Worm (Caenorhabditis elegans) whole organism, L4 larva: ENCODE measurements around the gene ints-11.
A peak's percentile ranks its signal among the peaks of the same experiment; 100 is the strongest.

Experiments used
- D1046.2 ChIP-seq: fragments of 200-800 bp; sonication (Bioruptor generic); IDR thresholded peaks from 2 replicates; pipeline ENCODE4 v1.3.6; 2022; ENCODE audit warnings: missing genetic modification characterization, missing compliant biosample characterization
- F37D6.2 ChIP-seq: sonication (generic microtip); optimal IDR thresholded peaks from 2 replicates; lab custom pipeline; 2016; ENCODE audit warnings: mild to moderate bottlenecking, missing genetic modification characterization, missing compliant biosample characterization
- F49E8.2 ChIP-seq: sonication (generic microtip); optimal IDR thresholded peaks from 2 replicates; lab custom pipeline; 2016; ENCODE audit warnings: missing compliant biosample characterization, mild to moderate bottlenecking, missing genetic modification characterization, borderline replicate concordance
- T20F7.1 ChIP-seq: fragments of 200-800 bp; sonication (Bioruptor generic); optimal IDR thresholded peaks from 2 replicates; lab custom pipeline; 2018; ENCODE audit warnings: mild to moderate bottlenecking, missing genetic modification characterization, missing compliant biosample characterization
- T26A8.4 ChIP-seq: fragments of 200-800 bp; sonication (Bioruptor generic); IDR thresholded peaks from 2 replicates; pipeline ENCODE4 v1.3.6; 2022; ENCODE audit warnings: missing genetic modification characterization, missing compliant biosample characterization
- Y48G9A.11 ChIP-seq: fragments of 200-800 bp; sonication (Bioruptor generic); IDR thresholded peaks from 2 replicates; pipeline ENCODE4 v1.3.6; 2022; ENCODE audit warnings: missing genetic modification reagents, missing genetic modification characterization, missing compliant biosample characterization
- ZK337.2 ChIP-seq: fragments of 200-800 bp; sonication (Bioruptor generic); IDR thresholded peaks from 2 replicates; pipeline ENCODE4 v1.3.6; 2022; ENCODE audit warnings: missing genetic modification reagents, missing genetic modification characterization, missing compliant biosample characterization
- aha-1 ChIP-seq: fragments of 150-350 bp; peaks from one replicate; lab custom pipeline; 2014; ENCODE audit warnings: missing biosample characterization, missing genetic modification characterization
- aly-2 ChIP-seq: sonication (generic microtip); optimal IDR thresholded peaks from 2 replicates; lab custom pipeline; 2018; ENCODE audit warnings: missing biosample characterization, missing genetic modification characterization
- ama-1 ChIP-seq: fragments of 150-350 bp; optimal IDR thresholded peaks from 2 replicates; lab custom pipeline; 2014; ENCODE audit warnings: inconsistent platforms, mixed read lengths
- ceh-28 ChIP-seq: fragments of 150-350 bp; optimal IDR thresholded peaks from 2 replicates; lab custom pipeline; 2014; ENCODE audit warnings: missing biosample characterization, missing genetic modification reagents, missing genetic modification characterization
- ceh-44 ChIP-seq: fragments of 200-800 bp; sonication (Bioruptor generic); IDR thresholded peaks from 2 replicates; pipeline ENCODE4 v1.3.6; 2022; ENCODE audit warnings: missing genetic modification reagents, missing genetic modification characterization, missing compliant biosample characterization
- ctbp-1 ChIP-seq: fragments of 200-800 bp; sonication (Bioruptor generic); IDR thresholded peaks from 2 replicates; pipeline ENCODE4 v1.3.6; 2022; ENCODE audit warnings: missing genetic modification reagents, missing genetic modification characterization, missing compliant biosample characterization
- daf-16 ChIP-seq, 3 experiments: sonication (generic microtip); optimal IDR thresholded peaks; 2 replicates each; lab custom pipeline; 2016 to 2017; ENCODE audit warnings: missing genetic modification characterization in 3 of 3, missing genetic modification reagents in 3 of 3, mild to moderate bottlenecking in 2 of 3, missing compliant biosample characterization in 2 of 3, missing biosample characterization in 1 of 3, moderate library complexity in 1 of 3
- dmd-9 ChIP-seq: fragments of 200-800 bp; sonication (Bioruptor generic); IDR thresholded peaks from 2 replicates; pipeline ENCODE4 v1.3.6; 2022; ENCODE audit warnings: missing genetic modification reagents, missing genetic modification characterization, missing compliant biosample characterization
- dpl-1 ChIP-seq: fragments of 150-350 bp; optimal IDR thresholded peaks from 2 replicates; lab custom pipeline; 2014; ENCODE audit warnings: missing biosample characterization, missing genetic modification reagents, missing genetic modification characterization
- dve-1 ChIP-seq: sonication (generic microtip); optimal IDR thresholded peaks from 2 replicates; lab custom pipeline; 2017; ENCODE audit warnings: antibody characterized with exemption, mild to moderate bottlenecking, missing genetic modification characterization, missing compliant biosample characterization; ENCODE audit not compliant: insufficient read depth
- egl-27 ChIP-seq: sonication (generic microtip); optimal IDR thresholded peaks from 3 replicates; lab custom pipeline; 2017; ENCODE audit warnings: missing biosample characterization, missing genetic modification reagents, missing genetic modification characterization
- hif-1 ChIP-seq, 2 experiments: sonication (generic microtip); optimal IDR thresholded peaks; 2 replicates each; lab custom pipeline; 2016 to 2017; ENCODE audit warnings: missing compliant biosample characterization in 2 of 2, missing genetic modification characterization in 2 of 2, missing genetic modification reagents in 2 of 2, missing genotype in 2 of 2, mild to moderate bottlenecking in 1 of 2
- hmg-1.1 ChIP-seq: fragments of 200-800 bp; sonication (Bioruptor generic); IDR thresholded peaks from 2 replicates; pipeline ENCODE4 v1.3.6; 2022; ENCODE audit warnings: missing genetic modification reagents, missing genetic modification characterization, missing compliant biosample characterization
- lim-7 ChIP-seq: fragments of 200-800 bp; sonication (Bioruptor generic); IDR thresholded peaks from 2 replicates; pipeline ENCODE4 v1.3.6; 2022; ENCODE audit warnings: missing genetic modification characterization, missing compliant biosample characterization
- lin-1 ChIP-seq: fragments of 200-800 bp; sonication (Bioruptor generic); IDR thresholded peaks from 2 replicates; pipeline ENCODE4 v1.3.6; 2022; ENCODE audit warnings: missing genetic modification reagents, missing genetic modification characterization, missing compliant biosample characterization
- lin-13 ChIP-seq: fragments of 150-350 bp; optimal IDR thresholded peaks from 2 replicates; lab custom pipeline; 2014; ENCODE audit warnings: missing biosample characterization, missing genetic modification reagents, missing genetic modification characterization
- lin-29 ChIP-seq: fragments of 200-800 bp; sonication (Bioruptor generic); IDR thresholded peaks from 2 replicates; pipeline ENCODE4 v1.3.6; 2022; ENCODE audit warnings: missing genetic modification reagents, missing genetic modification characterization, missing compliant biosample characterization
- lin-38 ChIP-seq: fragments of 200-800 bp; sonication (Bioruptor generic); IDR thresholded peaks from 2 replicates; pipeline ENCODE4 v1.3.6; 2022; ENCODE audit warnings: missing genetic modification reagents, missing genetic modification characterization, missing compliant biosample characterization
- lin-39 ChIP-seq: fragments of 150-350 bp; optimal IDR thresholded peaks from 2 replicates; lab custom pipeline; 2014; ENCODE audit warnings: missing biosample characterization, missing genetic modification reagents, missing genetic modification characterization
- lsy-2 ChIP-seq, 2 experiments: fragments of 150-350 bp in 1 of 2; sonication (generic microtip) in 1 of 2; optimal IDR thresholded peaks; 2 replicates each; lab custom pipeline; 2014 to 2017; ENCODE audit warnings: missing biosample characterization in 2 of 2, missing genetic modification characterization in 2 of 2
- mes-2 ChIP-seq: sonication (generic microtip); optimal IDR thresholded peaks from 2 replicates; lab custom pipeline; 2016; ENCODE audit warnings: missing genotype, mild to moderate bottlenecking, missing genetic modification characterization, missing compliant biosample characterization; ENCODE audit not compliant: poor library complexity, severe bottlenecking
- mxl-2 ChIP-seq: fragments of 200-800 bp; sonication (Bioruptor generic); conservative IDR thresholded peaks from 2 replicates; pipeline ENCODE4 v1.3.6; 2022; ENCODE audit warnings: missing genetic modification reagents, missing genetic modification characterization, missing compliant biosample characterization
- mxl-3 ChIP-seq: fragments of 200-800 bp; sonication (Bioruptor generic); optimal IDR thresholded peaks from 2 replicates; lab custom pipeline; 2018; ENCODE audit warnings: mild to moderate bottlenecking, missing genetic modification characterization, missing compliant biosample characterization
- nhr-10 ChIP-seq: fragments of 150-350 bp; optimal IDR thresholded peaks from 2 replicates; lab custom pipeline; 2014; ENCODE audit warnings: missing biosample characterization, missing genetic modification characterization
- nhr-11 ChIP-seq: fragments of 150-350 bp; optimal IDR thresholded peaks from 2 replicates; lab custom pipeline; 2014; ENCODE audit warnings: missing biosample characterization, missing genetic modification characterization
- nhr-111 ChIP-seq: fragments of 200-800 bp; sonication (Bioruptor generic); optimal IDR thresholded peaks from 2 replicates; lab custom pipeline; 2018; ENCODE audit warnings: mild to moderate bottlenecking, missing genetic modification characterization, missing compliant biosample characterization
- nhr-28 ChIP-seq: fragments of 150-350 bp; optimal IDR thresholded peaks from 2 replicates; lab custom pipeline; 2014; ENCODE audit warnings: missing biosample characterization, missing genetic modification characterization
- nhr-6 ChIP-seq: fragments of 150-350 bp; optimal IDR thresholded peaks from 2 replicates; lab custom pipeline; 2014; ENCODE audit warnings: missing biosample characterization, missing genetic modification characterization
- php-3 ChIP-seq: fragments of 200-800 bp; sonication (Bioruptor generic); IDR thresholded peaks from 2 replicates; pipeline ENCODE4 v1.3.6; 2022; ENCODE audit warnings: missing genetic modification reagents, missing genetic modification characterization, missing compliant biosample characterization
- saeg-2 ChIP-seq: fragments of 200-800 bp; sonication (Bioruptor generic); IDR thresholded peaks from 2 replicates; pipeline ENCODE4 v1.3.6; 2022; ENCODE audit warnings: missing genetic modification reagents, missing genetic modification characterization, missing compliant biosample characterization
- snpc-1.2 ChIP-seq: fragments of 200-800 bp; sonication (Bioruptor generic); IDR thresholded peaks from 2 replicates; pipeline ENCODE4 v1.3.6; 2022; ENCODE audit warnings: missing genetic modification reagents, missing genetic modification characterization, missing compliant biosample characterization
- spr-1 ChIP-seq: sonication (generic microtip); optimal IDR thresholded peaks from 2 replicates; lab custom pipeline; 2016; ENCODE audit warnings: mild to moderate bottlenecking, missing genetic modification characterization, missing compliant biosample characterization
- spr-3 ChIP-seq: fragments of 200-800 bp; sonication (Bioruptor generic); optimal IDR thresholded peaks from 2 replicates; lab custom pipeline; 2018; ENCODE audit warnings: mild to moderate bottlenecking, missing genetic modification characterization, missing compliant biosample characterization
- tag-97 ChIP-seq: fragments of 200-800 bp; sonication (Bioruptor generic); IDR thresholded peaks from 2 replicates; pipeline ENCODE4 v1.3.6; 2022; ENCODE audit warnings: missing genetic modification characterization, missing compliant biosample characterization
- unc-62 ChIP-seq, 3 experiments: fragments of 150-350 bp in 1 of 3; sonication (generic microtip); optimal IDR thresholded peaks in 2 of 3; peaks in 1 of 3; 1 replicate in 1 of 3; 2 replicates in 2 of 3; lab custom pipeline; 2014 to 2017; ENCODE audit warnings: missing biosample characterization in 3 of 3, missing genetic modification characterization in 3 of 3, missing genetic modification reagents in 3 of 3, missing genotype in 1 of 3
- zip-11 ChIP-seq: fragments of 200-800 bp; sonication (Bioruptor generic); IDR thresholded peaks from 2 replicates; pipeline ENCODE4 v1.3.6; 2022; ENCODE audit warnings: missing genetic modification characterization, missing compliant biosample characterization
- ztf-7 ChIP-seq: fragments of 150-350 bp; optimal IDR thresholded peaks from 2 replicates; lab custom pipeline; 2014; ENCODE audit warnings: missing biosample characterization, missing genetic modification characterization

Gene ints-11

DNA sequence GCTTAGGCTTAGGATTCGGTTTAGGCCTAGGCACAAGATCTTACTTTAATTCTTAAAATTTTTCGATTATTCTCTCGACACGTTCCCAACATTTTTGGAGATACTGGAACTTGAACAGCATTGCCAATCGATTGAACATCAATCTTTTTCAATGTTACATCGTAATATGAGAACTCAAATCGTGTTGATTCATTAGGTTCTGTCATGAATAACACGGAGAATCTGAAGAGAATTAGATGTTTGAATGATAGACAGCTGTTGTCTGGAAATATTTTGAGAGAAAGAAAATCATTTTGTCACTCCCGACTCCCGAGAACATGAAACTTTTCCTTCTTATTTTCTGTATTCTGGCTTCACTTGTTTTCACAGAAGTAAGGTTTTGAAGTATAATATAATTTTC lies 26.0 kb upstream of the ints-11 start, which contains the start of gene T05C12.15:
Gene T05C12.15 (plus strand): TSS at position 301 of the 400 bp plus-strand sequence.
- TF ChIP-seq zip-11, result no peak
- TF ChIP-seq ceh-28, result no peak
- no peak for TF ChIP-seq aly-2 (tag; lab: Kevin White, UChicago)
- TF ChIP-seq lin-29 (GFP tag; lab: Robert Waterston, UW), result no peak
- no peak for TF ChIP-seq ama-1 (lab: Kevin White, UChicago)
- TF ChIP-seq ctbp-1 (GFP tag; lab: Robert Waterston, UW), result no peak
- TF ChIP-seq ceh-44 (GFP tag; lab: Robert Waterston, UW), result no peak
- no peak for TF ChIP-seq ZK337.2 (GFP tag; lab: Robert Waterston, UW)
- TF ChIP-seq nhr-11, result no peak
- no peak for TF ChIP-seq hmg-1.1 (GFP tag; lab: Robert Waterston, UW)
- TF ChIP-seq lin-39 (tag; lab: Kevin White, UChicago), result no peak
- TF ChIP-seq snpc-1.2 (GFP tag; lab: Robert Waterston, UW), result no peak
- no peak for TF ChIP-seq dve-1 (tag; lab: Kevin White, UChicago)
- no peak for TF ChIP-seq T26A8.4 (GFP tag; lab: Robert Waterston, UW)
- TF ChIP-seq spr-3 (GFP tag; lab: Kevin White, UChicago), result no peak
- no peak for TF ChIP-seq spr-1 (tag; lab: Kevin White, UChicago)
- no peak for TF ChIP-seq mxl-3 (GFP tag; lab: Kevin White, UChicago)
- TF ChIP-seq, all 104 proteins: peak for 0

DNA sequence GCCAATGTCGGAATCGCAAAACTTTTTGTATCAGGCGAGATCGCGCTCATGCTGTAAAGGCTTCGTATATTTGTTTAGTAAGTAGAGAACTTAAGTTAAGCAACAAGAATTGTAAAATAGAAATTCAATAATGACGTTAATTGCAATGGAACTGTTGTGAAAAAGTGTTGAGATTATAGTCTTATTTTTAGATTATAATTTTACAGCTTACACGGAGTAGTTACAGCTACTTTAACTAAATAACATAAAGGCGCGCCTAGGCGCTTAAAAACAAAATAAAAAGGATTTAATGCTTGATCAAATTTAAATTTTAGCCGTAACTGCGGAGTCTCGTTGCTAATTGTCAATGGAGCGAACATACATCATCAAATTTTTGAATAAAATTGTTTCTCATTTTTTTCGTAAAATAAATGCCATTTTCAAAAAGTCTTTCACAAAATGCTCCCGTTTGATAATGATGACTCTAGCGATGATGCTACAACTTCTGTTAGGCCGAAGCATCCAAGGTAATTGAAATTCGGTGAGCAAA lies 18.9 kb upstream of the ints-11 start, which contains the start of the genes emb-27 and rrf-3:
Gene emb-27 (minus strand): TSS at position 51 of the 529 bp plus-strand sequence.
Gene rrf-3 (plus strand): TSS at position 346 of the 529 bp plus-strand sequence.
- TF ChIP-seq lsy-2 (tag; optimal IDR thresholded peaks at IDR 0.05; lab: Kevin White, UChicago), result peak in 1 of 2 experiments; percentile 84
- TF ChIP-seq mes-2 (tag; lab: Kevin White, UChicago), result peak; percentile 59
- TF ChIP-seq zip-11, result no peak
- peak; percentile 92 for TF ChIP-seq T20F7.1 (GFP tag; lab: Kevin White, UChicago)
- TF ChIP-seq lim-7, result no peak
- no peak for TF ChIP-seq spr-1 (tag; lab: Kevin White, UChicago)
- TF ChIP-seq nhr-28, result no peak
- peak; percentile 0 for TF ChIP-seq nhr-6 (tag; lab: Kevin White, UChicago)
- peak; percentile 84 for TF ChIP-seq Y48G9A.11 (GFP tag; lab: Robert Waterston, UW)
- peak; percentile 73 for TF ChIP-seq dpl-1 (GFP tag; lab: Kevin White, UChicago)
- peak; percentile 88 for TF ChIP-seq lin-38 (GFP tag; lab: Robert Waterston, UW)
- no peak for TF ChIP-seq D1046.2
- TF ChIP-seq hif-1 (tag; optimal IDR thresholded peaks at IDR 0.05; lab: Kevin White, UChicago), result no peak

DNA sequence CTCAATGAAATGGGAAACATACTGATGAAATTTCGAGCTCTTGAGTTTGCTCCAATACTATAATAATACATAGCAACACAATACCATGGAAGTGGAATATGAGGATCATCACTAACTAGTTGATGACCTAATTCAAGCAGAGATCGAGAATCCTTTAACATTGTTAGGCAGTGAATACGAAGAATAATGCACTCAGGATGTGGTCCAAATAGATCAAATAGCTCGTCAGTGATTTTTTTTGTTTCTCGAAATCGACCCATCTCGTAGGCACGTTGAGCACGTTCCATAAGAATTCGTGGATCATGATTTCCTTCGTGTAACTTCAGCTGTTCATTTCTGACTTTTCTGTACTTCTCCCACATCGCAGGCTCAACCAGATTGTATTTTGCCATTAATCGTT lies 17.6 kb upstream of the ints-11 start:
- TF ChIP-seq unc-62 (GFP tag; optimal IDR thresholded peaks at IDR 0.05 in 1 of 2; lab: Kevin White, UChicago) (peak in 1 of 2 experiments; percentile 90), unc-62 (tag; optimal IDR thresholded peaks at IDR 0.05; lab: Kevin White, UChicago) (no peak), F37D6.2 (tag; lab: Kevin White, UChicago) (no peak), aha-1 (tag; lab: Kevin White, UChicago) (peak; percentile 9)
- TF ChIP-seq, all 104 proteins: peak for 2

DNA sequence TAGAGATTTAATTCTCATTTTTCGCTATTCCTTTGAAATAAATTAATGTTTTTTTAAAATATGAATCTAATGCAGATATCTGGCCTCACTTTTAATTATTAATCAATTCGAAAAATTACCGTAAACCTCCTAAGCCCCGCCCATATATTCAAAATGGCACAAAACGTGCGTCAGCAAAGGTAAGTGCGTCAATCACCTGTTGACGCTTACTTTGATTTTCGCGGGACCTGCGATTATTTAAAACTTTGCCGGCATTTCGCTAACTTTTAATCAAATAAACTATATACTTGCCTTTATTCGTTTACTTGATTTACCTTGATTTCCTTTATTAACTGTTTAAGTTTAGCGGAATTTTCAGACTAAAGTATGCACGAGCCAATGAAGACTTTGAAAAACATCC lies 14.7 kb upstream of the ints-11 start, which contains the start of gene pch-2:
Gene pch-2 (plus strand): TSS at position 359 of the 400 bp plus-strand sequence.
- no peak for TF ChIP-seq nhr-111
- no peak for TF ChIP-seq egl-27
- no peak for TF ChIP-seq aly-2 (tag; lab: Kevin White, UChicago)
- peak in 1 of 2 experiments; percentile 91 for TF ChIP-seq lsy-2 (tag; optimal IDR thresholded peaks at IDR 0.05; lab: Kevin White, UChicago)
- no peak for TF ChIP-seq saeg-2 (GFP tag; lab: Robert Waterston, UW)
- no peak for TF ChIP-seq Y48G9A.11 (GFP tag; lab: Robert Waterston, UW)
- TF ChIP-seq D1046.2, result no peak
- no peak for TF ChIP-seq tag-97 (GFP tag; lab: Robert Waterston, UW)
- TF ChIP-seq php-3 (GFP tag; lab: Robert Waterston, UW), result no peak
- no peak for TF ChIP-seq daf-16 (GFP tag; optimal IDR thresholded peaks at IDR 0.05; lab: Kevin White, UChicago)
- no peak for TF ChIP-seq daf-16 (tag; optimal IDR thresholded peaks at IDR 0.05; lab: Kevin White, UChicago)
- TF ChIP-seq mxl-2 (GFP tag; lab: Robert Waterston, UW), result no peak
- TF ChIP-seq lin-1 (GFP tag; lab: Robert Waterston, UW), result no peak
- TF ChIP-seq dmd-9 (GFP tag; lab: Robert Waterston, UW), result no peak
- no peak for TF ChIP-seq ztf-7
- no peak for TF ChIP-seq lin-13 (GFP tag; lab: Kevin White, UChicago)
- TF ChIP-seq ama-1 (lab: Kevin White, UChicago), result no peak
- TF ChIP-seq nhr-10 (tag; lab: Kevin White, UChicago), result no peak
- TF ChIP-seq lin-38 (GFP tag; lab: Robert Waterston, UW), result no peak; the same call in 1 of the 2 replicates
- TF ChIP-seq F49E8.2 (tag; lab: Kevin White, UChicago), result no peak
